Worm (Caenorhabditis elegans) whole organism, L3 larva: Measurements from ENCODE around the gene exos-7.
A peak's percentile ranks its signal among the peaks of the same experiment; 100 is the strongest.

Experiments used
- ZK546.5 ChIP-seq: sonication (generic microtip); optimal IDR thresholded peaks from 2 replicates; lab custom pipeline; 2017; ENCODE audit warnings: missing biosample characterization, missing genetic modification characterization
- ceh-9 ChIP-seq: sonication (generic microtip); optimal IDR thresholded peaks from 2 replicates; lab custom pipeline; 2018; ENCODE audit warnings: missing biosample characterization, missing genetic modification characterization
- egl-27 ChIP-seq: sonication (generic microtip); optimal IDR thresholded peaks from 4 replicates; lab custom pipeline; 2017; ENCODE audit warnings: missing biosample characterization, missing genetic modification reagents, missing genetic modification characterization
- elt-3 ChIP-seq, 3 experiments: fragments of 150-350 bp in 1 of 3; sonication (generic microtip) in 2 of 3; optimal IDR thresholded peaks; 2 replicates in 2 of 3; 4 replicates in 1 of 3; lab custom pipeline; 2014 to 2017; ENCODE audit warnings: missing biosample characterization in 3 of 3, missing genetic modification characterization in 3 of 3
- fkh-10 ChIP-seq: sonication (generic microtip); optimal IDR thresholded peaks from 2 replicates; lab custom pipeline; 2017; ENCODE audit warnings: missing biosample characterization, missing genetic modification reagents, missing genetic modification characterization
- fkh-2 ChIP-seq: fragments of 150-350 bp; optimal IDR thresholded peaks from 2 replicates; lab custom pipeline; 2014; ENCODE audit warnings: missing biosample characterization, missing genetic modification reagents, missing genetic modification characterization
- fos-1 ChIP-seq: fragments of 150-350 bp; optimal IDR thresholded peaks from 2 replicates; lab custom pipeline; 2014; ENCODE audit warnings: missing biosample characterization, missing genetic modification characterization
- lin-15B ChIP-seq: fragments of 150-350 bp; optimal IDR thresholded peaks from 2 replicates; lab custom pipeline; 2014; ENCODE audit warnings: missing biosample characterization, missing genetic modification characterization
- nhr-67 ChIP-seq: fragments of 150-350 bp; optimal IDR thresholded peaks from 2 replicates; lab custom pipeline; 2014; ENCODE audit warnings: missing biosample characterization, missing genetic modification characterization
- sea-2 ChIP-seq: fragments of 150-350 bp; sonication (generic microtip); optimal IDR thresholded peaks from 4 replicates; lab custom pipeline; 2014; ENCODE audit warnings: missing biosample characterization, missing genetic modification reagents, missing genetic modification characterization
- skn-1 ChIP-seq: fragments of 150-350 bp; optimal IDR thresholded peaks from 2 replicates; lab custom pipeline; 2014; ENCODE audit warnings: missing biosample characterization, missing genetic modification characterization
- tbx-2 ChIP-seq: sonication (generic microtip); optimal IDR thresholded peaks from 2 replicates; lab custom pipeline; 2016; ENCODE audit warnings: mild to moderate bottlenecking, missing genetic modification characterization, missing compliant biosample characterization
- unc-39 ChIP-seq: sonication (generic microtip); optimal IDR thresholded peaks from 4 replicates; lab custom pipeline; 2017; ENCODE audit warnings: missing biosample characterization, missing genetic modification characterization

DNA sequence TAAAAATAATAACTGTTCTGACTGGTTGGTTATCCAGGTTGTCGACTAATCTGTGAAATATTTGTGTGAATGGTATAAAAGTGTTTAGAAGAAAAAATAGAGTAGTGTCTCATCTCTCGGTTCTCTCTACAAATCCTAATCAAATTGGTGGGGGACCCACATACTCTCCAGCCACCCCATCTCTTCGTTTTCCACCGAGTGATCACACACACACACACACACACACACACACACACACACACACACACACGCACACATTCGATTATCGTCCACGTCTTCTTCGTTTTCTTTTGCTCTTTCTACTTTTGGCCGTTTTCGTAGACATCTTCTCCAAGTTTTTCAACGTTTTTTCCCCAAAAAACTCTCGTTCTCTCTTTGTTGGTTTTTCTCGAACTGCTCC lies 34.5 kb downstream of the exos-7 start:
- TF ChIP-seq ceh-9 (tag; lab: Kevin White, UChicago), result no peak
- TF ChIP-seq fkh-10 (GFP tag; lab: Kevin White, UChicago), result peak; percentile 81
- no peak for TF ChIP-seq elt-3 (tag; optimal IDR thresholded peaks at IDR 0.05; lab: Kevin White, UChicago)
- TF ChIP-seq egl-27, result no peak
- no peak for TF ChIP-seq sea-2 (GFP tag; lab: Kevin White, UChicago)
- no peak for TF ChIP-seq skn-1
- no peak for TF ChIP-seq nhr-67 (tag; lab: Kevin White, UChicago)
- no peak for TF ChIP-seq fos-1
- no peak for TF ChIP-seq fkh-2 (tag; lab: Kevin White, UChicago)
- TF ChIP-seq lin-15B (tag; lab: Kevin White, UChicago), result no peak
- no peak for TF ChIP-seq unc-39
- no peak for TF ChIP-seq ZK546.5 (tag; lab: Kevin White, UChicago)
- no peak for TF ChIP-seq tbx-2 (tag; lab: Kevin White, UChicago)
